Worm (Caenorhabditis elegans) whole organism, L1 larva: Measurements from ENCODE around the gene K08D8.4.

Experiments used
- alr-1 ChIP-seq: fragments of 200-800 bp; sonication (Bioruptor generic); optimal IDR thresholded peaks from 2 replicates; lab custom pipeline; 2018; ENCODE audit warnings: borderline replicate concordance, mild to moderate bottlenecking, missing genetic modification characterization, missing compliant biosample characterization
- egl-27 ChIP-seq, 2 experiments: fragments of 150-350 bp in 1 of 2; sonication (generic microtip); optimal IDR thresholded peaks; 3 replicates each; lab custom pipeline; 2017 to 2018; ENCODE audit warnings: missing biosample characterization in 2 of 2, missing genetic modification characterization in 2 of 2, missing genetic modification reagents in 2 of 2
- mep-1 ChIP-seq: fragments of 150-350 bp; optimal IDR thresholded peaks from 2 replicates; lab custom pipeline; 2014; ENCODE audit warnings: missing biosample characterization, missing genetic modification characterization
- nhr-90 ChIP-seq: sonication (generic microtip); optimal IDR thresholded peaks from 2 replicates; lab custom pipeline; 2016; ENCODE audit warnings: mild to moderate bottlenecking, missing genetic modification characterization, missing compliant biosample characterization; ENCODE audit not compliant: poor library complexity
- pqm-1 ChIP-seq: sonication (generic microtip); optimal IDR thresholded peaks from 3 replicates; lab custom pipeline; 2017; ENCODE audit warnings: missing biosample characterization, missing genetic modification characterization
- snpc-4 ChIP-seq: fragments of 150-350 bp; optimal IDR thresholded peaks from 2 replicates; lab custom pipeline; 2014; ENCODE audit warnings: missing biosample characterization, missing genetic modification characterization
- sup-37 ChIP-seq: fragments of 200-800 bp; sonication (Bioruptor generic); optimal IDR thresholded peaks from 2 replicates; lab custom pipeline; 2018; ENCODE audit warnings: mild to moderate bottlenecking, missing genetic modification characterization, missing compliant biosample characterization
- ztf-4 ChIP-seq: fragments of 150-350 bp; optimal IDR thresholded peaks from 2 replicates; lab custom pipeline; 2014; ENCODE audit warnings: missing biosample characterization, missing genetic modification characterization

DNA sequence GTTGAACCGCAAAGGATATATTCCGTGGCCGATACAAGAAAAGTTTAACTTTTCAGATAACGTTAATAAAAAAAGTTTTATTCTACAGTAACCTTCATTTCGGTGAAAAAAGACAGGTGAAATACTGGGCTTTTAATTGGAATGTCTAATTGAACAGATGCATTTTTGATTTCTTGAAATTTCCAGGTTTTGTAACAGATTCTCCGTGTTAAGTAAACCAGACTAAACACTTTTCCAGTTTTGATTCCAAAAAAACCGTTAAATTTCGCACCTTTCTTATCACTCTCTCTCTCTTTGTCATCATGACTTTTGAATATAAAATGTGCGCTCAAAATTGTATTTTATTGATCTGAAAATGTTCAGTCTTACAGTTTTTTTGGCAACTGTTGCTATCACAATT is 8.5 kb upstream of the K08D8.4 start, which contains the start of gene C32H11.3:
- TF ChIP-seq nhr-90 (no peak), snpc-4 (tag; lab: Kevin White, UChicago) (no peak), sup-37 (GFP tag; lab: Kevin White, UChicago) (no peak), mep-1 (no peak), ztf-4 (tag; lab: Kevin White, UChicago) (no peak), egl-27 (tag; optimal IDR thresholded peaks at IDR 0.05; lab: Kevin White, UChicago) (no peak), pqm-1 (tag; lab: Kevin White, UChicago) (no peak), alr-1 (tag; lab: Kevin White, UChicago) (no peak)
